Fruit fly (Drosophila melanogaster) whole organism, embryonic: ENCODE measurements around the gene CoRest.
A peak's percentile ranks its signal among the peaks of the same experiment; 100 is the strongest.

Source experiments
- Ada2b ChIP-seq: fragments of 200-800 bp; sonication (Bioruptor generic); IDR thresholded peaks from 2 replicates; pipeline ENCODE4 v1.3.6; 2022; ENCODE audit warnings: missing biosample characterization, missing genetic modification characterization
- Atf-2 ChIP-seq: fragments of 200-800 bp; sonication (Bioruptor generic); optimal IDR thresholded peaks from 2 replicates; lab custom pipeline; 2016; ENCODE audit warnings: missing biosample characterization, missing genetic modification characterization
- Bgb ChIP-seq: fragments of 200-800 bp; sonication (Bioruptor generic); IDR thresholded peaks from 2 replicates; pipeline ENCODE4 v1.3.6; 2022; ENCODE audit warnings: missing biosample characterization, missing genetic modification characterization; ENCODE audit not compliant: partially characterized antibody
- CG1024 ChIP-seq: fragments of 200-800 bp; sonication (Bioruptor generic); IDR thresholded peaks from 2 replicates; pipeline ENCODE4 v1.3.6; 2022; ENCODE audit warnings: missing biosample characterization, missing genetic modification characterization
- CG11093 ChIP-seq: fragments of 200-800 bp; sonication (Bioruptor generic); IDR thresholded peaks from 3 replicates; pipeline ENCODE4 v1.3.6; 2022; ENCODE audit warnings: missing biosample characterization, missing genetic modification characterization
- CG11456 ChIP-seq: fragments of 200-800 bp; sonication (Bioruptor generic); IDR thresholded peaks from 3 replicates; pipeline ENCODE4 v1.3.6; 2022; ENCODE audit warnings: missing biosample characterization, missing genetic modification characterization
- CG12744 ChIP-seq: fragments of 200-800 bp; sonication (Bioruptor generic); optimal IDR thresholded peaks from 2 replicates; lab custom pipeline; 2016; ENCODE audit warnings: missing biosample characterization, missing genetic modification characterization
- CG13287 ChIP-seq: fragments of 200-800 bp; sonication (Bioruptor generic); IDR thresholded peaks from 2 replicates; pipeline ENCODE4 v1.3.6; 2022; ENCODE audit warnings: missing biosample characterization, missing genetic modification characterization; ENCODE audit not compliant: partially characterized antibody
- CG14441 ChIP-seq: fragments of 200-800 bp; sonication (Bioruptor generic); IDR thresholded peaks from 2 replicates; pipeline ENCODE4 v1.3.6; 2022; ENCODE audit warnings: missing biosample characterization, missing genetic modification characterization
- CG14667 ChIP-seq: fragments of 200-800 bp; sonication (Bioruptor generic); IDR thresholded peaks from 2 replicates; pipeline ENCODE4 v1.3.6; 2022; ENCODE audit warnings: missing biosample characterization, missing genetic modification characterization
- CG16815 ChIP-seq: fragments of 200-800 bp; sonication (Bioruptor generic); optimal IDR thresholded peaks from 3 replicates; lab custom pipeline; 2017; ENCODE audit warnings: missing biosample characterization, mild to moderate bottlenecking, missing genetic modification characterization
- CG17612 ChIP-seq: fragments of 200-800 bp; sonication (Bioruptor generic); IDR thresholded peaks from 2 replicates; pipeline ENCODE4 v1.3.6; 2022; ENCODE audit warnings: missing biosample characterization, missing genetic modification characterization
- CG17802 ChIP-seq: fragments of 200-800 bp; sonication (Bioruptor generic); optimal IDR thresholded peaks from 2 replicates; lab custom pipeline; 2018; ENCODE audit warnings: missing biosample characterization, mild to moderate bottlenecking, missing genetic modification characterization, moderate library complexity
- CG2875 ChIP-seq: fragments of 200-800 bp; sonication (Bioruptor generic); optimal IDR thresholded peaks from 2 replicates; lab custom pipeline; 2017; ENCODE audit warnings: missing biosample characterization, mild to moderate bottlenecking, missing genetic modification characterization, missing genetic modification reagents
- CG5180 ChIP-seq: fragments of 200-800 bp; sonication (Bioruptor generic); optimal IDR thresholded peaks from 3 replicates; lab custom pipeline; 2017; ENCODE audit warnings: missing biosample characterization, missing genetic modification characterization, mild to moderate bottlenecking, moderate library complexity, missing genetic modification reagents
- CG6765 ChIP-seq: fragments of 200-800 bp; sonication (Bioruptor generic); optimal IDR thresholded peaks from 3 replicates; lab custom pipeline; 2017; ENCODE audit warnings: missing biosample characterization, mild to moderate bottlenecking, missing genetic modification characterization
- CG7987 ChIP-seq: fragments of 200-800 bp; sonication (Bioruptor generic); optimal IDR thresholded peaks from 2 replicates; lab custom pipeline; 2018; ENCODE audit warnings: missing biosample characterization, mild to moderate bottlenecking, missing genetic modification characterization, moderate library complexity
- CG8765 ChIP-seq: fragments of 200-800 bp; sonication (Bioruptor generic); IDR thresholded peaks from 2 replicates; pipeline ENCODE4 v1.3.6; 2022; ENCODE audit warnings: missing biosample characterization, missing genetic modification characterization
- CG8944 ChIP-seq: fragments of 200-800 bp; sonication (Bioruptor generic); optimal IDR thresholded peaks from 3 replicates; lab custom pipeline; 2016; ENCODE audit warnings: missing biosample characterization, missing genetic modification characterization
- CG9727 ChIP-seq: fragments of 200-800 bp; sonication (Bioruptor generic); optimal IDR thresholded peaks from 3 replicates; lab custom pipeline; 2017; ENCODE audit warnings: missing biosample characterization, mild to moderate bottlenecking, missing genetic modification characterization
- Dek ChIP-seq: fragments of 200-800 bp; sonication (Bioruptor generic); optimal IDR thresholded peaks from 3 replicates; lab custom pipeline; 2019; ENCODE audit warnings: missing biosample characterization, mild to moderate bottlenecking, missing genetic modification characterization, moderate library complexity
- Dref ChIP-seq: fragments of 200-800 bp; sonication (Bioruptor generic); IDR thresholded peaks from 2 replicates; pipeline ENCODE4 v1.3.6; 2022; ENCODE audit warnings: missing biosample characterization, missing genetic modification characterization
- Ets97D ChIP-seq: fragments of 200-800 bp; sonication (Bioruptor generic); optimal IDR thresholded peaks from 3 replicates; lab custom pipeline; 2016; ENCODE audit warnings: missing biosample characterization, missing genetic modification characterization
- HLHmδ ChIP-seq: fragments of 200-800 bp; sonication (Bioruptor generic); optimal IDR thresholded peaks from 2 replicates; lab custom pipeline; 2018; ENCODE audit warnings: missing biosample characterization, mild to moderate bottlenecking, missing genetic modification characterization, moderate library complexity
- Hmx ChIP-seq: fragments of 200-800 bp; sonication (Bioruptor generic); optimal IDR thresholded peaks from 2 replicates; lab custom pipeline; 2016; ENCODE audit warnings: missing biosample characterization, missing genetic modification characterization
- MBD-R2 ChIP-seq: fragments of 200-800 bp; sonication (Bioruptor generic); IDR thresholded peaks from 2 replicates; pipeline ENCODE4 v1.3.6; 2022; ENCODE audit warnings: missing biosample characterization, missing genetic modification characterization
- MESR4 ChIP-seq: fragments of 200-800 bp; sonication (Bioruptor generic); optimal IDR thresholded peaks from 2 replicates; lab custom pipeline; 2018; ENCODE audit warnings: missing biosample characterization, mild to moderate bottlenecking, missing genetic modification characterization, moderate library complexity
- MTF-1 ChIP-seq: fragments of 200-800 bp; sonication (Bioruptor generic); optimal IDR thresholded peaks from 2 replicates; lab custom pipeline; 2018; ENCODE audit warnings: missing biosample characterization, mild to moderate bottlenecking, missing genetic modification characterization, borderline replicate concordance
- Max ChIP-seq: fragments of 200-800 bp; sonication (Bioruptor generic); optimal IDR thresholded peaks from 2 replicates; lab custom pipeline; 2016; ENCODE audit warnings: missing biosample characterization, mild to moderate bottlenecking, missing genetic modification characterization
- Myb ChIP-seq: fragments of 200-800 bp; sonication (Bioruptor generic); optimal IDR thresholded peaks from 2 replicates; lab custom pipeline; 2016; ENCODE audit warnings: missing biosample characterization, missing genetic modification characterization
- Oaz ChIP-seq: fragments of 200-800 bp; sonication (Bioruptor generic); IDR thresholded peaks from 2 replicates; pipeline ENCODE4 v1.3.6; 2022; ENCODE audit warnings: missing biosample characterization, missing genetic modification characterization
- Rx ChIP-seq: fragments of 200-800 bp; sonication (Bioruptor generic); IDR thresholded peaks from 2 replicates; pipeline ENCODE4 v1.3.6; 2022; ENCODE audit warnings: missing biosample characterization, missing genetic modification characterization
- Scr ChIP-seq: fragments of 200-800 bp; sonication (Bioruptor generic); IDR thresholded peaks from 2 replicates; pipeline ENCODE4 v1.3.6; 2022; ENCODE audit warnings: missing biosample characterization, missing genetic modification characterization; ENCODE audit not compliant: partially characterized antibody
- Sox102F ChIP-seq: fragments of 200-800 bp; sonication (Bioruptor generic); optimal IDR thresholded peaks from 2 replicates; lab custom pipeline; 2018; ENCODE audit warnings: missing biosample characterization, mild to moderate bottlenecking, missing genetic modification characterization, moderate library complexity
- Spps ChIP-seq: fragments of 200-800 bp; sonication (Bioruptor generic); optimal IDR thresholded peaks from 2 replicates; lab custom pipeline; 2018; ENCODE audit warnings: missing biosample characterization, mild to moderate bottlenecking, missing genetic modification characterization
- Usf ChIP-seq: fragments of 200-800 bp; sonication (Bioruptor generic); optimal IDR thresholded peaks from 2 replicates; lab custom pipeline; 2017; ENCODE audit warnings: missing genotype, missing biosample characterization, missing genetic modification characterization
- abd-A ChIP-seq: fragments of 200-800 bp; sonication (Bioruptor generic); optimal IDR thresholded peaks from 3 replicates; lab custom pipeline; 2019; ENCODE audit warnings: missing biosample characterization, mild to moderate bottlenecking, missing genetic modification characterization, moderate library complexity
- bbx ChIP-seq: fragments of 200-800 bp; sonication (Bioruptor generic); IDR thresholded peaks from 2 replicates; pipeline ENCODE4 v1.3.6; 2022; ENCODE audit warnings: missing biosample characterization, missing genetic modification characterization; ENCODE audit not compliant: partially characterized antibody
- cato ChIP-seq: fragments of 200-800 bp; sonication (Bioruptor generic); optimal IDR thresholded peaks from 2 replicates; lab custom pipeline; 2016; ENCODE audit warnings: missing biosample characterization, missing genetic modification characterization, borderline replicate concordance
- crp ChIP-seq, 2 experiments: fragments of 200-800 bp; sonication (Bioruptor generic); optimal IDR thresholded peaks; 2 replicates in 1 of 2; 3 replicates in 1 of 2; lab custom pipeline; 2017; ENCODE audit warnings: missing biosample characterization in 2 of 2, missing genetic modification characterization in 2 of 2, mild to moderate bottlenecking in 1 of 2, moderate library complexity in 1 of 2
- nmo ChIP-seq: fragments of 200-800 bp; sonication (Bioruptor generic); optimal IDR thresholded peaks from 2 replicates; lab custom pipeline; 2018; ENCODE audit warnings: missing biosample characterization, mild to moderate bottlenecking, missing genetic modification characterization, moderate library complexity
- phol ChIP-seq: fragments of 200-800 bp; sonication (Bioruptor generic); optimal IDR thresholded peaks from 3 replicates; lab custom pipeline; 2018; ENCODE audit warnings: missing biosample characterization, mild to moderate bottlenecking, missing genetic modification characterization, moderate library complexity
- slp2 ChIP-seq: fragments of 200-800 bp; sonication (Bioruptor generic); optimal IDR thresholded peaks from 2 replicates; lab custom pipeline; 2016; ENCODE audit warnings: missing biosample characterization, missing genetic modification characterization
- tna ChIP-seq: fragments of 200-800 bp; sonication (Bioruptor generic); IDR thresholded peaks from 2 replicates; pipeline ENCODE4 v1.3.6; 2022; ENCODE audit warnings: missing biosample characterization, missing genetic modification characterization; ENCODE audit not compliant: partially characterized antibody
- trh ChIP-seq: fragments of 200-800 bp; sonication (Bioruptor generic); optimal IDR thresholded peaks from 2 replicates; lab custom pipeline; 2016; ENCODE audit warnings: missing biosample characterization, missing genetic modification characterization
- zf30C ChIP-seq: fragments of 200-800 bp; sonication (Bioruptor generic); optimal IDR thresholded peaks from 3 replicates; lab custom pipeline; 2018; ENCODE audit warnings: missing biosample characterization, mild to moderate bottlenecking, missing genetic modification characterization

Gene CoRest

dm6 chrX:19521753-19522383 lies at the start of gene CoRest, which contains the start of gene Idh3a (continued):
- no peak for TF ChIP-seq CG2875
- TF ChIP-seq Hmx, result no peak
- TF ChIP-seq Atf-2 (GFP tag; lab: Kevin White, UChicago), result no peak
- no peak for TF ChIP-seq Ada2b (GFP tag; lab: Robert Waterston, UW)
- TF ChIP-seq Sox102F (GFP tag; lab: Kevin White, UChicago), result no peak
- TF ChIP-seq CG14441 (GFP tag; lab: Robert Waterston, UW), result peak; percentile 44; the same call in 1 of the 2 replicates
- TF ChIP-seq Max (GFP tag; lab: Kevin White, UChicago), result peak; percentile 12

dm6 chrX:19474763-19475162 lies 47.0 kb upstream of the CoRest start, which contains the start of gene narya:
Gene narya, plus strand, starts transcription at chrX:19475063.
- TF ChIP-seq CG14667 (no peak), CG8944 (GFP tag; lab: Kevin White, UChicago) (no peak), Oaz (GFP tag; lab: Robert Waterston, UW) (no peak)

dm6 chrX:19479134-19479533 lies 42.6 kb upstream of the CoRest start, which contains the start of gene CG32533:
Gene CG32533, minus strand, starts transcription at chrX:19479411.
- no peak for TF ChIP-seq CG1024
- TF ChIP-seq CG9727 (GFP tag; lab: Kevin White, UChicago), result no peak
- TF ChIP-seq HLHmδ (GFP tag; lab: Kevin White, UChicago), result no peak
- no peak for TF ChIP-seq Usf
- no peak for TF ChIP-seq phol
- 0 out of 2 replicates have a peak, but pooled peaks have one; percentile 8 for TF ChIP-seq Scr
- no peak for TF ChIP-seq CG7987 (GFP tag; lab: Kevin White, UChicago)
- TF ChIP-seq MBD-R2, result peak; percentile 38; the same call in 1 of the 2 replicates
- TF ChIP-seq Spps, result no peak
- no peak for TF ChIP-seq Myb
- peak; percentile 32; the same call in 1 of the 2 replicates for TF ChIP-seq tna
- TF ChIP-seq CG17802 (tag; lab: Kevin White, UChicago), result no peak
- no peak for TF ChIP-seq CG11093
- no peak for TF ChIP-seq Atf-2 (GFP tag; lab: Kevin White, UChicago)
- TF ChIP-seq nmo (GFP tag; lab: Kevin White, UChicago), result no peak
- no peak for TF ChIP-seq CG8765 (GFP tag; lab: Robert Waterston, UW)
- TF ChIP-seq CG12744, result no peak
- peak; percentile 21 for TF ChIP-seq MESR4
- TF ChIP-seq zf30C, result no peak
- TF ChIP-seq trh, result no peak
- TF ChIP-seq cato (GFP tag; lab: Kevin White, UChicago), result no peak
- TF ChIP-seq CG16815 (GFP tag; lab: Kevin White, UChicago), result no peak
- 0 out of 2 replicates have a peak, but pooled peaks have one; percentile 13 for TF ChIP-seq bbx (GFP tag; lab: Robert Waterston, UW)
- no peak for TF ChIP-seq slp2 (GFP tag; lab: Kevin White, UChicago)
- no peak for TF ChIP-seq MTF-1
- TF ChIP-seq abd-A (tag; lab: Kevin White, UChicago), result no peak
- TF ChIP-seq CG13287 (GFP tag; lab: Robert Waterston, UW), result peak; percentile 9; the same call in 1 of the 2 replicates
- TF ChIP-seq CG11456 (GFP tag; lab: Robert Waterston, UW), result no peak
- TF ChIP-seq Bgb (GFP tag; lab: Robert Waterston, UW), result no peak
- TF ChIP-seq Ets97D (GFP tag; lab: Kevin White, UChicago), result no peak
- no peak for TF ChIP-seq CG5180 (GFP tag; lab: Kevin White, UChicago)
- peak in 1 of 2 experiments; percentile 62 for TF ChIP-seq crp (GFP tag; optimal IDR thresholded peaks at IDR 0.05; lab: Kevin White, UChicago)
- TF ChIP-seq Dref (GFP tag; lab: Robert Waterston, UW), result peak; percentile 54
- no peak for TF ChIP-seq Rx (GFP tag; lab: Robert Waterston, UW)
- no peak for TF ChIP-seq CG6765
- TF ChIP-seq CG17612 (GFP tag; lab: Robert Waterston, UW), result no peak
- TF ChIP-seq Dek (tag; lab: Kevin White, UChicago), result no peak
